Worm (Caenorhabditis elegans) whole organism, L1 larva: ENCODE results near the gene Y116F11A.1.

ENCODE experiments used
- Y116A8C.19 ChIP-seq: sonication (generic microtip); optimal IDR thresholded peaks from 2 replicates; lab custom pipeline; 2016; ENCODE audit warnings: missing compliant biosample characterization, missing genetic modification characterization, borderline replicate concordance
- alr-1 ChIP-seq: fragments of 200-800 bp; sonication (Bioruptor generic); optimal IDR thresholded peaks from 2 replicates; lab custom pipeline; 2018; ENCODE audit warnings: borderline replicate concordance, mild to moderate bottlenecking, missing genetic modification characterization, missing compliant biosample characterization
- aly-2 ChIP-seq: fragments of 150-350 bp; optimal IDR thresholded peaks from 2 replicates; lab custom pipeline; 2014; ENCODE audit warnings: missing biosample characterization, missing genetic modification characterization
- ces-1 ChIP-seq: fragments of 150-350 bp; optimal IDR thresholded peaks from 2 replicates; lab custom pipeline; 2014; ENCODE audit warnings: missing biosample characterization, missing genetic modification reagents, missing genetic modification characterization
- efl-1 ChIP-seq, 4 experiments: fragments of 150-350 bp; optimal IDR thresholded peaks in 3 of 4; peaks in 1 of 4; 1 replicate in 1 of 4; 2 replicates in 3 of 4; lab custom pipeline; 2014; ENCODE audit warnings: missing biosample characterization in 2 of 4, missing genetic modification characterization in 2 of 4, missing genetic modification reagents in 2 of 4
- elt-2 ChIP-seq: sonication (generic microtip); optimal IDR thresholded peaks from 2 replicates; lab custom pipeline; 2016; ENCODE audit warnings: missing genetic modification characterization, mild to moderate bottlenecking, inconsistent platforms, missing compliant biosample characterization, missing genetic modification reagents
- ets-5 ChIP-seq: fragments of 200-800 bp; sonication (Bioruptor generic); IDR thresholded peaks from 2 replicates; pipeline ENCODE4 v1.3.6; 2022; ENCODE audit warnings: missing genetic modification characterization, missing compliant biosample characterization
- fkh-8 ChIP-seq: sonication (generic microtip); optimal IDR thresholded peaks from 2 replicates; lab custom pipeline; 2016; ENCODE audit warnings: mild to moderate bottlenecking, missing genetic modification characterization, missing compliant biosample characterization
- fos-1 ChIP-seq: fragments of 150-350 bp; optimal IDR thresholded peaks from 2 replicates; lab custom pipeline; 2014; ENCODE audit warnings: missing biosample characterization, missing genetic modification characterization
- hlh-17 ChIP-seq: fragments of 200-800 bp; sonication (Bioruptor generic); optimal IDR thresholded peaks from 2 replicates; lab custom pipeline; 2018; ENCODE audit warnings: missing genetic modification characterization, mild to moderate bottlenecking, missing compliant biosample characterization, moderate library complexity, borderline replicate concordance
- hlh-4 ChIP-seq: sonication (generic microtip); optimal IDR thresholded peaks from 2 replicates; lab custom pipeline; 2016; ENCODE audit warnings: mild to moderate bottlenecking, missing genetic modification characterization, missing compliant biosample characterization
- hpl-2 ChIP-seq: fragments of 150-350 bp; optimal IDR thresholded peaks from 2 replicates; lab custom pipeline; 2014; ENCODE audit warnings: missing biosample characterization, missing genetic modification reagents, missing genetic modification characterization
- lin-13 ChIP-seq: fragments of 150-350 bp; optimal IDR thresholded peaks from 2 replicates; lab custom pipeline; 2014; ENCODE audit warnings: missing biosample characterization, missing genetic modification reagents, missing genetic modification characterization
- lin-35 ChIP-seq, 2 experiments: fragments of 150-350 bp; optimal IDR thresholded peaks; 2 replicates each; lab custom pipeline; 2014; ENCODE audit warnings: missing biosample characterization in 2 of 2, missing genetic modification characterization in 2 of 2, missing genetic modification reagents in 2 of 2
- lin-39 ChIP-seq: fragments of 150-350 bp; optimal IDR thresholded peaks from 2 replicates; lab custom pipeline; 2014; ENCODE audit warnings: missing biosample characterization, missing genetic modification reagents, missing genetic modification characterization
- mdl-1 ChIP-seq, 2 experiments: fragments of 150-350 bp; optimal IDR thresholded peaks; 2 replicates each; lab custom pipeline; 2014 to 2017; ENCODE audit warnings: missing biosample characterization in 2 of 2, missing genetic modification characterization in 2 of 2, inconsistent platforms in 1 of 2
- mef-2 ChIP-seq: fragments of 150-350 bp; optimal IDR thresholded peaks from 2 replicates; lab custom pipeline; 2014; ENCODE audit warnings: missing biosample characterization, missing genetic modification characterization
- mep-1 ChIP-seq: fragments of 150-350 bp; optimal IDR thresholded peaks from 2 replicates; lab custom pipeline; 2014; ENCODE audit warnings: missing biosample characterization, missing genetic modification characterization
- nhr-28 ChIP-seq: fragments of 150-350 bp; optimal IDR thresholded peaks from 2 replicates; lab custom pipeline; 2014; ENCODE audit warnings: missing biosample characterization, missing genetic modification characterization
- nhr-47 ChIP-seq: sonication (generic microtip); optimal IDR thresholded peaks from 2 replicates; lab custom pipeline; 2016; ENCODE audit warnings: mild to moderate bottlenecking, missing genetic modification characterization, moderate library complexity, missing compliant biosample characterization
- nhr-90 ChIP-seq: sonication (generic microtip); optimal IDR thresholded peaks from 2 replicates; lab custom pipeline; 2016; ENCODE audit warnings: mild to moderate bottlenecking, missing genetic modification characterization, missing compliant biosample characterization; ENCODE audit not compliant: poor library complexity
- pag-3 ChIP-seq: sonication (generic microtip); optimal IDR thresholded peaks from 2 replicates; lab custom pipeline; 2017; ENCODE audit warnings: missing genetic modification characterization, mild to moderate bottlenecking, missing compliant biosample characterization, antibody characterized with exemption, borderline replicate concordance; ENCODE audit not compliant: insufficient read depth
- pax-3 ChIP-seq: fragments of 200-800 bp; sonication (Bioruptor generic); optimal IDR thresholded peaks from 2 replicates; lab custom pipeline; 2018; ENCODE audit warnings: mild to moderate bottlenecking, missing genetic modification characterization, moderate library complexity, missing compliant biosample characterization
- sox-4 ChIP-seq: sonication (generic microtip); optimal IDR thresholded peaks from 2 replicates; lab custom pipeline; 2016; ENCODE audit warnings: missing genetic modification characterization, missing compliant biosample characterization
- sptf-1 ChIP-seq: fragments of 150-350 bp; optimal IDR thresholded peaks from 2 replicates; lab custom pipeline; 2014; ENCODE audit warnings: missing biosample characterization, missing genetic modification characterization
- swsn-7 ChIP-seq: sonication (generic microtip); optimal IDR thresholded peaks from 2 replicates; lab custom pipeline; 2016; ENCODE audit warnings: missing genetic modification characterization, missing compliant biosample characterization
- tbx-2 ChIP-seq: sonication (generic microtip); optimal IDR thresholded peaks from 2 replicates; lab custom pipeline; 2016; ENCODE audit warnings: missing genetic modification characterization, missing compliant biosample characterization
- unc-30 ChIP-seq: sonication (generic microtip); optimal IDR thresholded peaks from 2 replicates; lab custom pipeline; 2017; ENCODE audit warnings: missing biosample characterization, missing genetic modification characterization
- unc-62 ChIP-seq: fragments of 150-350 bp; optimal IDR thresholded peaks from 2 replicates; lab custom pipeline; 2014; ENCODE audit warnings: missing biosample characterization, missing genetic modification reagents, missing genetic modification characterization
- unc-86 ChIP-seq: sonication (generic microtip); optimal IDR thresholded peaks from 2 replicates; lab custom pipeline; 2016; ENCODE audit warnings: missing genetic modification characterization, missing compliant biosample characterization
- unc-98 ChIP-seq: fragments of 200-800 bp; sonication (Bioruptor generic); IDR thresholded peaks from 2 replicates; pipeline ENCODE4 v1.3.6; 2022; ENCODE audit warnings: missing genetic modification characterization, missing compliant biosample characterization
- xbp-1 ChIP-seq: sonication (generic microtip); optimal IDR thresholded peaks from 2 replicates; lab custom pipeline; 2016; ENCODE audit warnings: missing genetic modification characterization, missing compliant biosample characterization
- zag-1 ChIP-seq: fragments of 150-350 bp; optimal IDR thresholded peaks from 2 replicates; lab custom pipeline; 2014; ENCODE audit warnings: missing biosample characterization, missing genetic modification characterization
- ztf-11 ChIP-seq, 2 experiments: sonication (generic microtip); optimal IDR thresholded peaks; 2 replicates each; lab custom pipeline; 2016 to 2017; ENCODE audit warnings: missing genetic modification characterization in 2 of 2, missing biosample characterization in 1 of 2, missing compliant biosample characterization in 1 of 2

Y116F11A.1 gene

ce11 chrV:19733728-19734127 lies 3.3 kb downstream of the Y116F11A.1 start:
- TF ChIP-seq efl-1 (optimal IDR thresholded peaks at IDR 0.05; lab: Kevin White, UChicago), result no peak
- peak in 1 of 2 experiments; percentile 6 for TF ChIP-seq efl-1 (GFP tag; optimal IDR thresholded peaks at IDR 0.05 in 1 of 2; lab: Kevin White, UChicago)
- TF ChIP-seq mdl-1 (tag; optimal IDR thresholded peaks at IDR 0.05; lab: Kevin White, UChicago), result no peak

DNA sequence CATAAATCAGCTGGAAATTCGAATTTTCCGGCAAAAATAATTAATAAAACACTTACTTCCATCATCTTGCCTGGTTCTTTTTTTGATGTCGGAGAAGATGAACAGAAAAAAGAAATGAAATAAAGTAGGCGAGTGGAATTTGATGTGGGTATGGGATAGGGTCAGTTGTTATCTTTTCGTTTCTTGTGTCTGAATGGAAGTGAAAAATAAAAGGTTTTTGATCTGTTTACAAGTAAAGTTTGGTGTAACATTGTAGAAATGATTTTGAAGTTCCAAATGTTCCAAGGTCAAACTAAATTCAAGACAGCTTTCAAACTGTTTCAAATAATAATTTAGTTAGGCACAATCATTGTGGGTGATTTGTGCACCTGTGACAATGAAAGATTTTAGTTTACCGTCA lies 7.1 kb downstream of the Y116F11A.1 start, which contains the start of gene W04E12.7:
Gene W04E12.7 (minus strand): TSS at position 101 of the 400 bp plus-strand sequence.
- TF ChIP-seq pag-3 (tag; lab: Kevin White, UChicago), result no peak
- TF ChIP-seq mep-1 (tag; lab: Kevin White, UChicago), result no peak
- TF ChIP-seq ztf-11 (tag; optimal IDR thresholded peaks at IDR 0.05; lab: Kevin White, UChicago), result no peak
- no peak for TF ChIP-seq unc-30 (tag; lab: Kevin White, UChicago)
- no peak for TF ChIP-seq lin-39 (tag; lab: Kevin White, UChicago)
- TF ChIP-seq hlh-17 (GFP tag; lab: Kevin White, UChicago), result no peak
- TF ChIP-seq mdl-1 (tag; optimal IDR thresholded peaks at IDR 0.05; lab: Kevin White, UChicago), result no peak
- TF ChIP-seq elt-2 (tag; lab: Kevin White, UChicago), result no peak
- TF ChIP-seq zag-1 (tag; lab: Kevin White, UChicago), result no peak
- no peak for TF ChIP-seq lin-13
- TF ChIP-seq unc-62 (GFP tag; lab: Kevin White, UChicago), result no peak
- TF ChIP-seq unc-86, result no peak
- TF ChIP-seq tbx-2, result no peak
- no peak for TF ChIP-seq hlh-4 (tag; lab: Kevin White, UChicago)
- no peak for TF ChIP-seq sox-4 (tag; lab: Kevin White, UChicago)
- TF ChIP-seq fkh-8 (tag; lab: Kevin White, UChicago), result no peak
- no peak for TF ChIP-seq pax-3 (tag; lab: Kevin White, UChicago)
- TF ChIP-seq hpl-2, result no peak
- TF ChIP-seq fos-1, result no peak
- TF ChIP-seq, all 84 proteins: peak for 0

- TF ChIP-seq Y116A8C.19 (tag; lab: Kevin White, UChicago), result no peak
- TF ChIP-seq nhr-90 (tag; lab: Kevin White, UChicago), result no peak
- no peak for TF ChIP-seq nhr-28 (tag; lab: Kevin White, UChicago)
- TF ChIP-seq nhr-47 (tag; lab: Kevin White, UChicago), result no peak
- TF ChIP-seq mep-1 (tag; lab: Kevin White, UChicago), result no peak
- no peak for TF ChIP-seq unc-98 (GFP tag; lab: Robert Waterston, UW)
Observed at ce11 chrV:19738117-19738516, 7.7 kb downstream of the Y116F11A.1 start, which contains the start of gene fbxa-131. TSS of gene fbxa-131 (plus strand) at chrV:19738417.

- TF ChIP-seq lin-35 (GFP tag; optimal IDR thresholded peaks at IDR 0.05; lab: Kevin White, UChicago), result no peak
- TF ChIP-seq lin-39 (tag; lab: Kevin White, UChicago), result no peak
- TF ChIP-seq nhr-90 (tag; lab: Kevin White, UChicago), result no peak
- no peak for TF ChIP-seq hlh-4 (tag; lab: Kevin White, UChicago)
- TF ChIP-seq Y116A8C.19 (tag; lab: Kevin White, UChicago), result no peak
- TF ChIP-seq mef-2 (tag; lab: Kevin White, UChicago), result no peak
- no peak for TF ChIP-seq sox-4 (tag; lab: Kevin White, UChicago)
- no peak for TF ChIP-seq aly-2
- TF ChIP-seq alr-1, result no peak
- no peak for TF ChIP-seq swsn-7 (tag; lab: Kevin White, UChicago)
- TF ChIP-seq ztf-11 (tag; optimal IDR thresholded peaks at IDR 0.05; lab: Kevin White, UChicago), result no peak
- no peak for TF ChIP-seq ets-5 (GFP tag; lab: Robert Waterston, UW)
- TF ChIP-seq sptf-1 (tag; lab: Kevin White, UChicago), result no peak
- TF ChIP-seq ces-1 (GFP tag; lab: Kevin White, UChicago), result no peak
- no peak for TF ChIP-seq xbp-1
Observed at ce11 chrV:19741034-19741433, 10.7 kb downstream of the Y116F11A.1 start, which contains the start of gene W04E12.2. TSS of gene W04E12.2 (minus strand) at chrV:19741134.
